Worm (Caenorhabditis elegans) whole organism, L4/young adult: ENCODE results near the gene prdx-6.

Experiments used
- W03F9.2 ChIP-seq: fragments of 150-350 bp; optimal IDR thresholded peaks from 2 replicates; lab custom pipeline; 2014; ENCODE audit warnings: missing biosample characterization, missing genetic modification characterization
- dao-5 ChIP-seq: sonication (generic microtip); optimal IDR thresholded peaks from 2 replicates; lab custom pipeline; 2016; ENCODE audit warnings: missing genotype, missing genetic modification characterization, moderate library complexity, missing compliant biosample characterization
- him-1 ChIP-seq: sonication (generic microtip); optimal IDR thresholded peaks from 2 replicates; lab custom pipeline; 2016; ENCODE audit warnings: missing genotype, missing genetic modification reagents, missing genetic modification characterization, missing compliant biosample characterization

DNA sequence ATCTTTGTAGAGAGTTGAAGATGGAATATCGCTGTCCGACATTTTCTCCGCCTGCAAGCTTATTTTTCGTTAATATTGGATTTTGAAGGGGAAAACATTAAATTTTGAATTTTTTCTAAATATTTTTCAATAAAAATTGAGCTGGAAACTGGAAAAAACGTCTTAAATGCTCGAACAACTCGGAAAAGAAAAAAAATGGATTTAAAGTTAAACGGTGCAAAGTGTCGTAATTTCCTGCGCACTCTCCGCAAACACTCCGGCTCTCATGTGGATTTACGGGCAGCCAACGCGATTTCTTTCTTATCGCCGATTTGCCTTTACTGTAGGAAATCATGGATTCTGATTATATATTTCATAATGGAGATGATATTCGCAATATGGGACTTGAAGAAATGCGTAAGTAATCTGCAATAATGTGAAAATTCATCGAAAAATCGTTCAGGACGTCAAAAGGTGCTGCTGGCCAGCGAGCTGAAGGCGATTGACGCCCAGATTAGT is 22.0 kb downstream of the prdx-6 start, which contains the start of the genes fnta-1 and cogc-8:
- no peak for TF ChIP-seq him-1 (tag; lab: Kevin White, UChicago)
- no peak for TF ChIP-seq W03F9.2
- TF ChIP-seq dao-5 (tag; lab: Kevin White, UChicago), result no peak
